Worm (Caenorhabditis elegans) whole organism, late embryonic: ENCODE results near the gene F41F3.1.

Experiments used
- ama-1 ChIP-seq: fragments of 150-350 bp; optimal IDR thresholded peaks from 2 replicates; lab custom pipeline; 2014
- pha-4 ChIP-seq: fragments of 150-350 bp; optimal IDR thresholded peaks from 2 replicates; lab custom pipeline; 2018; ENCODE audit warnings: missing biosample characterization, missing genetic modification reagents, missing genetic modification characterization

- TF ChIP-seq ama-1 (no peak), pha-4 (tag; lab: Kevin White, UChicago) (no peak)
These were observed 27.3 kb downstream of the F41F3.1 start, which contains the start of gene K03B4.4 for ce11 chrV:4681670-4682069.
